Worm (Caenorhabditis elegans) whole organism, L1 larva: ENCODE data around the gene C16C10.13.

ENCODE experiments used
- C04F5.9 ChIP-seq: sonication (generic microtip); optimal IDR thresholded peaks from 2 replicates; lab custom pipeline; 2016; ENCODE audit warnings: missing genetic modification characterization, missing compliant biosample characterization
- C16A3.4 ChIP-seq: fragments of 150-350 bp; optimal IDR thresholded peaks from 2 replicates; lab custom pipeline; 2014; ENCODE audit warnings: missing biosample characterization, missing genetic modification characterization
- C34B4.2 ChIP-seq: sonication (generic microtip); optimal IDR thresholded peaks from 2 replicates; lab custom pipeline; 2017; ENCODE audit warnings: mild to moderate bottlenecking, missing genetic modification characterization, missing compliant biosample characterization
- F16B12.6 ChIP-seq: fragments of 150-350 bp; optimal IDR thresholded peaks from 2 replicates; lab custom pipeline; 2014; ENCODE audit warnings: missing biosample characterization, missing genetic modification characterization
- Y116A8C.19 ChIP-seq: sonication (generic microtip); optimal IDR thresholded peaks from 2 replicates; lab custom pipeline; 2016; ENCODE audit warnings: missing compliant biosample characterization, missing genetic modification characterization, borderline replicate concordance
- aha-1 ChIP-seq: fragments of 150-350 bp; optimal IDR thresholded peaks from 2 replicates; lab custom pipeline; 2014; ENCODE audit warnings: missing biosample characterization, missing genetic modification characterization
- alr-1 ChIP-seq: fragments of 200-800 bp; sonication (Bioruptor generic); optimal IDR thresholded peaks from 2 replicates; lab custom pipeline; 2018; ENCODE audit warnings: borderline replicate concordance, mild to moderate bottlenecking, missing genetic modification characterization, missing compliant biosample characterization
- aly-2 ChIP-seq: fragments of 150-350 bp; optimal IDR thresholded peaks from 2 replicates; lab custom pipeline; 2014; ENCODE audit warnings: missing biosample characterization, missing genetic modification characterization
- ama-1 ChIP-seq: fragments of 150-350 bp; optimal IDR thresholded peaks from 2 replicates; lab custom pipeline; 2014
- blmp-1 ChIP-seq: fragments of 150-350 bp; optimal IDR thresholded peaks from 2 replicates; lab custom pipeline; 2014; ENCODE audit warnings: missing biosample characterization, missing genetic modification characterization
- ceh-63 ChIP-seq: fragments of 200-800 bp; sonication (Bioruptor generic); optimal IDR thresholded peaks from 2 replicates; lab custom pipeline; 2018; ENCODE audit warnings: mild to moderate bottlenecking, missing genetic modification characterization, missing compliant biosample characterization
- ceh-82 ChIP-seq, 3 experiments: fragments of 150-350 bp in 1 of 3; sonication (generic microtip) in 2 of 3; optimal IDR thresholded peaks; 2 replicates each; lab custom pipeline; 2014 to 2017; ENCODE audit warnings: missing biosample characterization in 3 of 3, missing genetic modification characterization in 3 of 3
- ceh-90 ChIP-seq: sonication (generic microtip); optimal IDR thresholded peaks from 2 replicates; lab custom pipeline; 2016; ENCODE audit warnings: missing genetic modification characterization, missing compliant biosample characterization
- dsc-1 ChIP-seq: sonication (generic microtip); optimal IDR thresholded peaks from 2 replicates; lab custom pipeline; 2016; ENCODE audit warnings: mild to moderate bottlenecking, missing genetic modification characterization, missing compliant biosample characterization
- efl-1 ChIP-seq, 4 experiments: fragments of 150-350 bp; optimal IDR thresholded peaks in 3 of 4; peaks in 1 of 4; 1 replicate in 1 of 4; 2 replicates in 3 of 4; lab custom pipeline; 2014; ENCODE audit warnings: missing biosample characterization in 2 of 4, missing genetic modification characterization in 2 of 4, missing genetic modification reagents in 2 of 4
- elt-3 ChIP-seq, 6 experiments: fragments of 150-350 bp in 1 of 6; sonication (generic microtip); optimal IDR thresholded peaks; 2 replicates each; lab custom pipeline; 2017 to 2018; ENCODE audit warnings: missing biosample characterization in 6 of 6, missing genetic modification characterization in 6 of 6, inconsistent platforms in 1 of 6
- fkh-4 ChIP-seq: sonication (generic microtip); optimal IDR thresholded peaks from 2 replicates; lab custom pipeline; 2016; ENCODE audit warnings: missing compliant biosample characterization, missing genetic modification characterization, borderline replicate concordance
- fkh-8 ChIP-seq: sonication (generic microtip); optimal IDR thresholded peaks from 2 replicates; lab custom pipeline; 2016; ENCODE audit warnings: mild to moderate bottlenecking, missing genetic modification characterization, missing compliant biosample characterization
- grh-1 ChIP-seq: fragments of 200-800 bp; sonication (Bioruptor generic); IDR thresholded peaks from 2 replicates; pipeline ENCODE4 v1.3.6; 2022; ENCODE audit warnings: missing genetic modification reagents, missing genetic modification characterization, missing compliant biosample characterization
- isw-1 ChIP-seq: fragments of 200-800 bp; sonication (Bioruptor generic); IDR thresholded peaks from 2 replicates; pipeline ENCODE4 v1.3.6; 2022; ENCODE audit warnings: missing genetic modification characterization, missing compliant biosample characterization
- jun-1 ChIP-seq: fragments of 150-350 bp; optimal IDR thresholded peaks from 2 replicates; lab custom pipeline; 2014; ENCODE audit warnings: missing biosample characterization, missing genetic modification reagents, missing genetic modification characterization
- lin-13 ChIP-seq: fragments of 150-350 bp; optimal IDR thresholded peaks from 2 replicates; lab custom pipeline; 2014; ENCODE audit warnings: missing biosample characterization, missing genetic modification reagents, missing genetic modification characterization
- lin-15B ChIP-seq: fragments of 150-350 bp; sonication (generic microtip); optimal IDR thresholded peaks from 3 replicates; lab custom pipeline; 2014; ENCODE audit warnings: missing biosample characterization, missing genetic modification characterization
- lin-35 ChIP-seq, 2 experiments: fragments of 150-350 bp; optimal IDR thresholded peaks; 2 replicates each; lab custom pipeline; 2014; ENCODE audit warnings: missing biosample characterization in 2 of 2, missing genetic modification characterization in 2 of 2, missing genetic modification reagents in 2 of 2
- lin-39 ChIP-seq: fragments of 150-350 bp; optimal IDR thresholded peaks from 2 replicates; lab custom pipeline; 2014; ENCODE audit warnings: missing biosample characterization, missing genetic modification reagents, missing genetic modification characterization
- lir-3 ChIP-seq: sonication (generic microtip); optimal IDR thresholded peaks from 2 replicates; lab custom pipeline; 2016; ENCODE audit warnings: mild to moderate bottlenecking, missing genetic modification characterization, moderate library complexity, missing compliant biosample characterization; ENCODE audit not compliant: poor library complexity
- lsy-2 ChIP-seq, 2 experiments: fragments of 150-350 bp; optimal IDR thresholded peaks; 2 replicates each; lab custom pipeline; 2014; ENCODE audit warnings: missing biosample characterization in 2 of 2, missing genetic modification characterization in 2 of 2
- mab-9 ChIP-seq: fragments of 200-800 bp; sonication (Bioruptor generic); IDR thresholded peaks from 2 replicates; pipeline ENCODE4 v1.3.6; 2022; ENCODE audit warnings: missing genetic modification reagents, missing genetic modification characterization, missing compliant biosample characterization
- mdl-1 ChIP-seq, 2 experiments: fragments of 150-350 bp; optimal IDR thresholded peaks; 2 replicates each; lab custom pipeline; 2014 to 2017; ENCODE audit warnings: missing biosample characterization in 2 of 2, missing genetic modification characterization in 2 of 2, inconsistent platforms in 1 of 2
- mef-2 ChIP-seq: fragments of 150-350 bp; optimal IDR thresholded peaks from 2 replicates; lab custom pipeline; 2014; ENCODE audit warnings: missing biosample characterization, missing genetic modification characterization
- mep-1 ChIP-seq: fragments of 150-350 bp; optimal IDR thresholded peaks from 2 replicates; lab custom pipeline; 2014; ENCODE audit warnings: missing biosample characterization, missing genetic modification characterization
- nhr-11 ChIP-seq: fragments of 150-350 bp; optimal IDR thresholded peaks from 2 replicates; lab custom pipeline; 2014; ENCODE audit warnings: missing biosample characterization, missing genetic modification characterization
- nhr-47 ChIP-seq: sonication (generic microtip); optimal IDR thresholded peaks from 2 replicates; lab custom pipeline; 2016; ENCODE audit warnings: mild to moderate bottlenecking, missing genetic modification characterization, moderate library complexity, missing compliant biosample characterization
- nhr-71 ChIP-seq: sonication (generic microtip); optimal IDR thresholded peaks from 2 replicates; lab custom pipeline; 2016; ENCODE audit warnings: mild to moderate bottlenecking, missing genetic modification characterization, moderate library complexity, missing compliant biosample characterization
- nhr-76 ChIP-seq: sonication (generic microtip); optimal IDR thresholded peaks from 2 replicates; lab custom pipeline; 2017; ENCODE audit warnings: missing biosample characterization, missing genetic modification characterization
- nhr-84 ChIP-seq: sonication (generic microtip); optimal IDR thresholded peaks from 2 replicates; lab custom pipeline; 2017; ENCODE audit warnings: missing biosample characterization, missing genetic modification characterization
- nhr-85 ChIP-seq: sonication (generic microtip); peaks from one replicate; lab custom pipeline; 2016; ENCODE audit warnings: missing genetic modification characterization, inconsistent platforms, missing compliant biosample characterization
- pax-3 ChIP-seq: fragments of 200-800 bp; sonication (Bioruptor generic); optimal IDR thresholded peaks from 2 replicates; lab custom pipeline; 2018; ENCODE audit warnings: mild to moderate bottlenecking, missing genetic modification characterization, moderate library complexity, missing compliant biosample characterization
- pqm-1 ChIP-seq: sonication (generic microtip); optimal IDR thresholded peaks from 3 replicates; lab custom pipeline; 2017; ENCODE audit warnings: missing biosample characterization, missing genetic modification characterization
- rnt-1 ChIP-seq: sonication (generic microtip); optimal IDR thresholded peaks from 2 replicates; lab custom pipeline; 2016; ENCODE audit warnings: mild to moderate bottlenecking, missing genetic modification characterization, moderate library complexity, missing compliant biosample characterization
- skn-1 ChIP-seq: fragments of 150-350 bp; optimal IDR thresholded peaks from 2 replicates; lab custom pipeline; 2014; ENCODE audit warnings: missing biosample characterization, missing genetic modification characterization
- sox-4 ChIP-seq: sonication (generic microtip); optimal IDR thresholded peaks from 2 replicates; lab custom pipeline; 2016; ENCODE audit warnings: missing genetic modification characterization, missing compliant biosample characterization
- sup-37 ChIP-seq: fragments of 200-800 bp; sonication (Bioruptor generic); optimal IDR thresholded peaks from 2 replicates; lab custom pipeline; 2018; ENCODE audit warnings: mild to moderate bottlenecking, missing genetic modification characterization, missing compliant biosample characterization
- swsn-7 ChIP-seq: sonication (generic microtip); optimal IDR thresholded peaks from 2 replicates; lab custom pipeline; 2016; ENCODE audit warnings: missing genetic modification characterization, missing compliant biosample characterization
- tlp-1 ChIP-seq: fragments of 150-350 bp; optimal IDR thresholded peaks from 2 replicates; lab custom pipeline; 2014; ENCODE audit warnings: missing biosample characterization, missing genetic modification characterization
- unc-130 ChIP-seq: fragments of 150-350 bp; optimal IDR thresholded peaks from 2 replicates; lab custom pipeline; 2017; ENCODE audit warnings: missing biosample characterization, missing genetic modification characterization, inconsistent platforms
- unc-30 ChIP-seq: sonication (generic microtip); optimal IDR thresholded peaks from 2 replicates; lab custom pipeline; 2017; ENCODE audit warnings: missing biosample characterization, missing genetic modification characterization
- unc-86 ChIP-seq: sonication (generic microtip); optimal IDR thresholded peaks from 2 replicates; lab custom pipeline; 2016; ENCODE audit warnings: missing genetic modification characterization, missing compliant biosample characterization
- unc-98 ChIP-seq: fragments of 200-800 bp; sonication (Bioruptor generic); IDR thresholded peaks from 2 replicates; pipeline ENCODE4 v1.3.6; 2022; ENCODE audit warnings: missing genetic modification characterization, missing compliant biosample characterization
- vab-15 ChIP-seq: sonication (generic microtip); optimal IDR thresholded peaks from 2 replicates; lab custom pipeline; 2017; ENCODE audit warnings: missing genotype, mild to moderate bottlenecking, missing genetic modification characterization, missing compliant biosample characterization
- zag-1 ChIP-seq: fragments of 150-350 bp; optimal IDR thresholded peaks from 2 replicates; lab custom pipeline; 2014; ENCODE audit warnings: missing biosample characterization, missing genetic modification characterization
- ztf-11 ChIP-seq, 2 experiments: sonication (generic microtip); optimal IDR thresholded peaks; 2 replicates each; lab custom pipeline; 2016 to 2017; ENCODE audit warnings: missing genetic modification characterization in 2 of 2, missing biosample characterization in 1 of 2, missing compliant biosample characterization in 1 of 2
- ztf-4 ChIP-seq: fragments of 150-350 bp; optimal IDR thresholded peaks from 2 replicates; lab custom pipeline; 2014; ENCODE audit warnings: missing biosample characterization, missing genetic modification characterization

Gene C16C10.13

DNA sequence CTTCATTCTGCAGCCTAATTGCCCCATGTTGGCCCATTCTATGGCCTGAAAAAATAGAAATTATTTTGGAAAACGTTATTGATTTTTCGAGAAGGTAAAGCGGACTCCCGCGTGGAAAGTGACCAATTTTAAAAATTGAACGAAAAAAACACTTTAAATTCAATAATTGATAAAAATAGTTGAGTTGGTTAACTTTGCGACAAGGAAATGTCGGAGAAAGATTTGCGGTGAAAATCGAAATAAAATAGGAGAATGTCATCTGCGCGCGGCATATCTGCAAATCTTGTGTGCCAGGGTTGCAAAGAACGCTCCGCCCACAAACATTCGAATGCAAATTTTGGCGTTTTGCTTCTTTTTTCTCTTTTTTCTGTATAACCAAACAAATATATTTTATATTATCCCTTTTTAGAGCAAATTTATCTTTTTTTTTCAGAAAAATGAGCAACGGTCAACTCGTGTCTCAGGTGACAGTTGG, 5.3 kb upstream of the C16C10.13 start, which contains the start of the genes rnf-121 and C16C10.4:
Gene rnf-121, minus strand, starts transcription at position 51 of the 475 bp plus-strand sequence.
Gene C16C10.4, plus strand, starts transcription at position 434 of the 475 bp plus-strand sequence.
- TF ChIP-seq rnt-1 (tag; lab: Kevin White, UChicago) (peak; percentile 88), unc-86 (tag; lab: Kevin White, UChicago) (peak; percentile 42), C34B4.2 (tag; lab: Kevin White, UChicago) (no peak), mdl-1 (tag; optimal IDR thresholded peaks at IDR 0.05; lab: Kevin White, UChicago) (peak in 1 of 2 experiments; percentile 43), isw-1 (GFP tag; lab: Robert Waterston, UW) (peak; percentile 35; the same call in 1 of the 2 replicates), C16A3.4 (tag; lab: Kevin White, UChicago) (peak; percentile 58), alr-1 (tag; lab: Kevin White, UChicago) (no peak), lin-39 (tag; lab: Kevin White, UChicago) (peak; percentile 60), sup-37 (GFP tag; lab: Kevin White, UChicago) (no peak), zag-1 (tag; lab: Kevin White, UChicago) (no peak), nhr-84 (tag; lab: Kevin White, UChicago) (no peak), elt-3 (tag; optimal IDR thresholded peaks at IDR 0.05; lab: Kevin White, UChicago) (peak in 1 of 6 experiments; percentile 50), fkh-8 (peak; percentile 40), swsn-7 (tag; lab: Kevin White, UChicago) (peak; percentile 67), unc-98 (no peak), efl-1 (optimal IDR thresholded peaks at IDR 0.05; lab: Kevin White, UChicago) (peak; percentile 49 to 74), efl-1 (GFP tag; optimal IDR thresholded peaks at IDR 0.05 in 1 of 2; lab: Kevin White, UChicago) (peak; percentile 66 to 98), pqm-1 (tag; lab: Kevin White, UChicago) (no peak), mep-1 (tag; lab: Kevin White, UChicago) (peak; percentile 74), ztf-11 (tag; optimal IDR thresholded peaks at IDR 0.05; lab: Kevin White, UChicago) (peak in 1 of 2 experiments; percentile 74), ceh-63 (GFP tag; lab: Kevin White, UChicago) (no peak), mef-2 (tag; lab: Kevin White, UChicago) (no peak), pax-3 (tag; lab: Kevin White, UChicago) (no peak), nhr-76 (no peak), nhr-71 (tag; lab: Kevin White, UChicago) (peak; percentile 76), fkh-4 (no peak), sox-4 (tag; lab: Kevin White, UChicago) (no peak), lin-35 (GFP tag; optimal IDR thresholded peaks at IDR 0.05; lab: Kevin White, UChicago) (peak in 1 of 2 experiments; percentile 72), jun-1 (tag; lab: Kevin White, UChicago) (peak; percentile 45), vab-15 (tag; lab: Kevin White, UChicago) (no peak), ztf-4 (peak; percentile 51), lin-15B (tag; lab: Kevin White, UChicago) (peak; percentile 61), ama-1 (lab: Kevin White, UChicago) (no peak), nhr-47 (tag; lab: Kevin White, UChicago) (peak; percentile 76), aly-2 (tag; lab: Kevin White, UChicago) (peak; percentile 67), nhr-85 (tag; lab: Kevin White, UChicago) (peak; percentile 81), aha-1 (tag; lab: Kevin White, UChicago) (no peak), blmp-1 (no peak), dsc-1 (tag; lab: Kevin White, UChicago) (peak; percentile 78), grh-1 (GFP tag; lab: Robert Waterston, UW) (peak; percentile 47), mab-9 (GFP tag; lab: Robert Waterston, UW) (0 out of 2 replicates have a peak, but pooled peaks have one; percentile 23), ceh-82 (tag; optimal IDR thresholded peaks at IDR 0.05; lab: Kevin White, UChicago) (peak; percentile 26 to 64 (median 34)), lsy-2 (tag; optimal IDR thresholded peaks at IDR 0.05; lab: Kevin White, UChicago) (peak; percentile 69 to 74), lir-3 (tag; lab: Kevin White, UChicago) (no peak), ceh-90 (no peak), unc-130 (tag; lab: Kevin White, UChicago) (peak; percentile 90), F16B12.6 (tag; lab: Kevin White, UChicago) (peak; percentile 38), tlp-1 (tag; lab: Kevin White, UChicago) (no peak), unc-30 (tag; lab: Kevin White, UChicago) (no peak), C04F5.9 (tag; lab: Kevin White, UChicago) (peak; percentile 21), nhr-11 (tag; lab: Kevin White, UChicago) (no peak), lin-13 (GFP tag; lab: Kevin White, UChicago) (no peak), skn-1 (tag; lab: Kevin White, UChicago) (peak; percentile 46), Y116A8C.19 (tag; lab: Kevin White, UChicago) (no peak)
